Worm (Caenorhabditis elegans): ENCODE measurements around the gene map-2.

Gene map-2

DNA sequence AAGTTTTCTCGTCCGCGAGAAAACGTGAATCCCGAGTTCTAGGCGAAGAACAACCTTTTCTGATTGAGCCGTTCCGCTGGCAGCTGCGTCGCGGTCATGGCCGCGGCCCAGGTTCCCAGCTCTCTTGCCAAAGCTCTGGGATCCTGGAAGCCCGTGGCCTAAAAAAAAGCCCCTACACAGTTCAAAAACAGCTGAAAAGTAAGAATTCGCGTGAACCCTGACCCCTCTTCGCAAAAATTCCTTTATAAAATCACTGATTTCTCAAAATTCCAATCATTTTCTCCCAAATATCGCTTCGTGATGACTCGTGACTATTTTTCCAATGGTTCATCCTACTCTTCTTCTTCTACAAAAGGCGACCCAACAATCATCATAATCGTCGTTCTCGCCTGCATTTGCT, 12.5 kb upstream of the map-2 start, which contains the start of gene T06A10.107:
TSS of gene T06A10.107 (plus strand) at position 301 of the 400 bp plus-strand sequence.
- no peak for TF ChIP-seq spr-3 (GFP tag; optimal IDR thresholded peaks at IDR 0.05)
- TF ChIP-seq nhr-42 (GFP tag; IDR thresholded peaks at IDR 0.05), result no peak
- peak; percentile 67 for TF ChIP-seq set-16 (GFP tag; IDR thresholded peaks at IDR 0.05)
- no peak for TF ChIP-seq ceh-62 (tag; optimal IDR thresholded peaks at IDR 0.05)
- TF ChIP-seq nhr-28 (tag; optimal IDR thresholded peaks at IDR 0.05), result no peak
- TF ChIP-seq tag-97 (GFP tag; IDR thresholded peaks at IDR 0.05), result no peak
- TF ChIP-seq T20F7.1 (GFP tag; optimal IDR thresholded peaks at IDR 0.05), result no peak

DNA sequence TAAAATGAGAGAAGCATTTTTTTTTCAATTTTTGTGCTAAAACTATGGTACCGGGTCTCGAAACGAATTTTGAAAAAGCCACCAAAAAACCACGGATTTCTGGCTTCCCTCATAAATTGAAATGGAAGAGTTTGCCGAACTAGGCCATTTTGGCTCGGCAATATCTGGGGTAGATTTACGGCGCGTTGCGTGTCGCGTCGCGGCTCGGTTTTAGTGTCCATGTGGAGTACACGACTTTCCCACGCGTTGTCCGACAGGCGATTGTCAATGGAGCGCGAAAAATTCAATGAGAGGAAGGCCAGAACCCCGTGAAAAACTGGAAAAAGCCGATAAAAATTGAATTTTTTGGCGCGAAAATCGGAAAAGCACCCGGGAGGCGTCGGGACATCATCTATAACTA, 11.8 kb upstream of the map-2 start:
- TF ChIP-seq snpc-1.2 (GFP tag; IDR thresholded peaks at IDR 0.05) (peak; percentile 43; the same call in 1 of the 2 replicates), lin-38 (GFP tag; IDR thresholded peaks at IDR 0.05) (0 out of 2 replicates have a peak, but pooled peaks have one; percentile 25)

DNA sequence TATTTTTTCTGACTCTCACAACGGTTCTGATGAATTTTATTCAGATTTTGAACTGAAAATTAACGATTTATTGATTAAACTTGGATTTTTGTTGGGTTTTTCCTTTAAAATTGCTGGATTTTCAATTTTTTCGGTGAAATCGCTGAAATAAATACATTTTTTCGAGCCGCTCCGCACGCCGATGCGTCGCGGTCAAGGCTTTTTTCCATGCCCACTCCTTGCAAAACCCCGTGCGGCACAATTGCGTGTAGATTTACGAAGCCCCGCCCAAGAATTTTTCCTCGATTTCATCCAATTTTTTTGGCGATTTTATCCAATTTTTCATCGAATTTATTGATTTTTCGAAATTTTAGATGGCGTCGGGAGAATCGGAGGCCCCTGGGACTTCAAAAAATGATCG, 10.8 kb upstream of the map-2 start, which contains the start of gene gtsf-1:
TSS of gene gtsf-1 (plus strand) at position 354 of the 400 bp plus-strand sequence.
- TF ChIP-seq mes-2 (tag; optimal IDR thresholded peaks at IDR 0.05; ENCODE audit: poor library complexity, severe bottlenecking) (peak; percentile 94), ZK337.2 (GFP tag; IDR thresholded peaks at IDR 0.05) (no peak), mdl-1 (tag; optimal IDR thresholded peaks at IDR 0.05) (peak in 1 of 2 experiments; percentile 22), F10B5.3 (tag; optimal IDR thresholded peaks at IDR 0.05) (no peak), rbr-2 (tag; optimal IDR thresholded peaks at IDR 0.05) (peak; percentile 69), mdt-29 (GFP tag; IDR thresholded peaks at IDR 0.05) (peak; percentile 59), ceh-82 (tag; optimal IDR thresholded peaks at IDR 0.05) (no peak), lim-7 (GFP tag; IDR thresholded peaks at IDR 0.05) (no peak), ctbp-1 (GFP tag; IDR thresholded peaks at IDR 0.05) (peak; percentile 70), nhr-11 (tag; optimal IDR thresholded peaks at IDR 0.05) (peak; percentile 45), Y5F2A.4 (GFP tag; optimal IDR thresholded peaks at IDR 0.05) (no peak), Y48G9A.11 (GFP tag; IDR thresholded peaks at IDR 0.05) (peak; percentile 67), aly-2 (tag; optimal IDR thresholded peaks at IDR 0.05) (no peak), F44E2.7 (GFP tag; IDR thresholded peaks at IDR 0.05) (no peak), dmd-9 (GFP tag; IDR thresholded peaks at IDR 0.05) (peak; percentile 63; the same call in 1 of the 2 replicates), lin-39 (tag; optimal IDR thresholded peaks at IDR 0.05) (no peak), dmd-6 (GFP tag; IDR thresholded peaks at IDR 0.05) (peak; percentile 59; the same call in 1 of the 2 replicates), F37D6.2 (tag; optimal IDR thresholded peaks at IDR 0.05) (peak; percentile 13), pqm-1 (tag; optimal IDR thresholded peaks at IDR 0.05) (no peak), madf-5 (GFP tag; IDR thresholded peaks at IDR 0.05) (no peak), R02D3.7 (tag; optimal IDR thresholded peaks at IDR 0.05) (peak; percentile 98), aha-1 (tag) (no peak), lin-38 (GFP tag; IDR thresholded peaks at IDR 0.05) (peak; percentile 77), php-3 (GFP tag; IDR thresholded peaks at IDR 0.05) (0 out of 2 replicates have a peak, but pooled peaks have one; percentile 37), nhr-48 (tag; optimal IDR thresholded peaks at IDR 0.05) (no peak), nhr-76 (tag; optimal IDR thresholded peaks at IDR 0.05) (no peak), lin-29 (GFP tag; IDR thresholded peaks at IDR 0.05) (no peak), zag-1 (tag; optimal IDR thresholded peaks at IDR 0.05) (no peak), daf-8 (GFP tag; IDR thresholded peaks at IDR 0.05) (no peak), ceh-20 (GFP tag; IDR thresholded peaks at IDR 0.05) (no peak), F26F4.8 (GFP tag; conservative IDR thresholded peaks at IDR 0.05) (no peak), arid-1 (GFP tag; conservative IDR thresholded peaks at IDR 0.05) (peak; percentile 89), D1046.2 (GFP tag; IDR thresholded peaks at IDR 0.05) (0 out of 2 replicates have a peak, but pooled peaks have one; percentile 64), mxl-3 (GFP tag; optimal IDR thresholded peaks at IDR 0.05) (no peak), set-16 (GFP tag; IDR thresholded peaks at IDR 0.05) (no peak; the same call in 1 of the 2 replicates), nhr-77 (tag; optimal IDR thresholded peaks at IDR 0.05) (peak; percentile 83), skn-1 (tag; optimal IDR thresholded peaks at IDR 0.05) (no peak), zip-2 (tag; optimal IDR thresholded peaks at IDR 0.05) (no peak), hmg-1.1 (GFP tag; IDR thresholded peaks at IDR 0.05) (peak; percentile 77), hlh-11 (tag; optimal IDR thresholded peaks at IDR 0.05) (no peak), spr-3 (GFP tag; optimal IDR thresholded peaks at IDR 0.05) (peak; percentile 16), dpl-1 (GFP tag; optimal IDR thresholded peaks at IDR 0.05) (peak; percentile 67), nhr-111 (GFP tag; optimal IDR thresholded peaks at IDR 0.05) (no peak)
